Fruit fly (Drosophila melanogaster): ENCODE results near the gene CG31200.
A peak's percentile ranks its signal among the peaks of the same experiment; 100 is the strongest.

The CG31200 gene

DNA sequence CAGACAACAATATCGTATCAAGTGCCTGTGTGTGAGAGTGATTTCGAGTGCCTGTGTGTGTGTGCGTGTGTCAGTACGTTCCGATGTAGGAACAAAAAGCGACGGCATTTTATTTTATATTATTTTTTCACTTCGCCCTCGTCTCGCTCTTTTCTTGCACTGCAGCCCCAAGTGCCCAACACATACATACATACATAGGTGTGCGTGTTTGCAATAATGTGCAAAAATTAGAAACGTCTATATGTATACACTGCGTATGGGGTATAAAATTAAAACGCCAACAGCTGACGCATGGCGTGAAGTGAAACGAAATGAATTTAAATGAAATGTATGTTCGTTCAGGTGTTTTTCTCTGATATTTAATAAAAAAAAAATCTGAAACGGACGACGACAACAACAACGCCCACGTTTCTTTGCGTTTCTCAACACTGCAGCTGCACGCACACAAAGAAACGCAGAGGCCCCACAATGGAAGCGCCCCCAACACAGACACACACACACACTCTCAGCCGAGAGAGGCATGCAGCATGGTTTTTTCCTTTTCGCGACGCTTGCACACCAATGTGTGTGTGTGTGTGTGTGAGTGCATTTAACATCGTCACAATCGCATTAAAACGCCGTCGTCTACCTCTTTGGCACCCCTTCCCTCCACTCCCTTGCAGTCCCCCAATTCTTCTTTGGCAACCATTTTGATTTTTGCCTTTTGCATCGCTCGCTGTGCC, 38.7 kb upstream of the CG31200 start:
- TF ChIP-seq ss (GFP tag; optimal IDR thresholded peaks at IDR 0.05) (peak; percentile 40 to 72), lz (GFP tag; optimal IDR thresholded peaks at IDR 0.05) (peak; percentile 58), esn (GFP tag; optimal IDR thresholded peaks at IDR 0.05) (peak; percentile 71), CG8632 (GFP tag; optimal IDR thresholded peaks at IDR 0.05) (peak; percentile 38), CG3032 (tag; optimal IDR thresholded peaks at IDR 0.05) (peak; percentile 26), Sox102F (GFP tag; optimal IDR thresholded peaks at IDR 0.05) (peak; percentile 43), Eip78C (GFP tag) (peak; percentile 85), Eip93F (GFP tag; optimal IDR thresholded peaks at IDR 0.05) (no peak), CG6854 (GFP tag; optimal IDR thresholded peaks at IDR 0.05) (no peak), Eip75B (GFP tag; optimal IDR thresholded peaks at IDR 0.05) (peak; percentile 71), CG6276 (GFP tag; optimal IDR thresholded peaks at IDR 0.05) (peak; percentile 52), fkh (GFP tag; optimal IDR thresholded peaks at IDR 0.05) (no peak), CG10631 (GFP tag; optimal IDR thresholded peaks at IDR 0.05) (peak; percentile 64), fd59A (GFP tag; optimal IDR thresholded peaks at IDR 0.05) (peak; percentile 29), salr (GFP tag; optimal IDR thresholded peaks at IDR 0.05) (peak in 1 of 2 experiments; percentile 42), fd85E (GFP tag; optimal IDR thresholded peaks at IDR 0.05) (no peak), Ets96B (tag; optimal IDR thresholded peaks at IDR 0.05) (peak; percentile 62), CG4318 (GFP tag; optimal IDR thresholded peaks at IDR 0.05) (peak; percentile 44), vri (GFP tag; optimal IDR thresholded peaks at IDR 0.05) (peak; percentile 64), svp (GFP tag) (peak; percentile 77), topi (GFP tag; optimal IDR thresholded peaks at IDR 0.05) (peak; percentile 43), pdm3 (GFP tag; optimal IDR thresholded peaks at IDR 0.05) (peak; percentile 59), Sox15 (GFP tag; optimal IDR thresholded peaks at IDR 0.05) (no peak), CG11762 (GFP tag; optimal IDR thresholded peaks at IDR 0.05; ENCODE audit: insufficient read depth) (no peak), CG10669 (GFP tag; optimal IDR thresholded peaks at IDR 0.05) (peak; percentile 33), Smox (GFP tag; optimal IDR thresholded peaks at IDR 0.05) (peak; percentile 55), Hr4 (GFP tag; optimal IDR thresholded peaks at IDR 0.05) (peak; percentile 74), Lpt (GFP tag; optimal IDR thresholded peaks at IDR 0.05) (peak; percentile 69), Hr38 (GFP tag; optimal IDR thresholded peaks at IDR 0.05) (no peak), Blimp-1 (GFP tag; optimal IDR thresholded peaks at IDR 0.05) (no peak), cyc (GFP tag; optimal IDR thresholded peaks at IDR 0.05) (peak; percentile 24), eg (GFP tag; IDR thresholded peaks at IDR 0.05) (peak; percentile 54; the same call in 1 of the 3 replicates), CG8319 (GFP tag; optimal IDR thresholded peaks at IDR 0.05) (peak; percentile 38), CG9139 (GFP tag; optimal IDR thresholded peaks at IDR 0.05) (peak; percentile 29), acj6 (GFP tag; optimal IDR thresholded peaks at IDR 0.05) (peak; percentile 57), Gug (GFP tag; IDR thresholded peaks at IDR 0.05) (no peak), dac (GFP tag; optimal IDR thresholded peaks at IDR 0.05) (peak; percentile 1), CG6808 (GFP tag; optimal IDR thresholded peaks at IDR 0.05) (peak; percentile 67), CG11902 (GFP tag; optimal IDR thresholded peaks at IDR 0.05) (no peak), Hr39 (GFP tag; optimal IDR thresholded peaks at IDR 0.05) (peak; percentile 24), CG16779 (tag; optimal IDR thresholded peaks at IDR 0.05) (peak; percentile 38), spab (GFP tag; optimal IDR thresholded peaks at IDR 0.05) (peak; percentile 38), Ets21C (GFP tag; optimal IDR thresholded peaks at IDR 0.05) (peak; percentile 48), achi (GFP tag; optimal IDR thresholded peaks at IDR 0.05) (peak; percentile 62), CG7368 (GFP tag; optimal IDR thresholded peaks at IDR 0.05) (peak; percentile 49), CG31627 (GFP tag; optimal IDR thresholded peaks at IDR 0.05) (peak; percentile 32), CG6792 (GFP tag; optimal IDR thresholded peaks at IDR 0.05) (peak; percentile 56), Met (GFP tag; optimal IDR thresholded peaks at IDR 0.05) (peak; percentile 54), CG32006 (GFP tag; optimal IDR thresholded peaks at IDR 0.05) (peak; percentile 68), net (GFP tag; optimal IDR thresholded peaks at IDR 0.05) (peak; percentile 55), Sox14 (GFP tag; optimal IDR thresholded peaks at IDR 0.05) (peak; percentile 85)

Data from whole organism, prepupa.